Worm (Caenorhabditis elegans) whole organism, L3 larva: ENCODE results near the gene nspb-9.

Experiments
- R02D3.7 ChIP-seq: fragments of 150-350 bp; optimal IDR thresholded peaks from 2 replicates; lab custom pipeline; 2014; ENCODE audit warnings: missing biosample characterization, missing genetic modification characterization
- ZK546.5 ChIP-seq: sonication (generic microtip); optimal IDR thresholded peaks from 2 replicates; lab custom pipeline; 2017; ENCODE audit warnings: missing biosample characterization, missing genetic modification characterization
- aly-2 ChIP-seq: fragments of 150-350 bp; optimal IDR thresholded peaks from 2 replicates; lab custom pipeline; 2014; ENCODE audit warnings: missing biosample characterization, missing genetic modification characterization
- ceh-28 ChIP-seq: fragments of 150-350 bp; optimal IDR thresholded peaks from 2 replicates; lab custom pipeline; 2014; ENCODE audit warnings: missing biosample characterization, missing genetic modification reagents, missing genetic modification characterization
- fkh-10 ChIP-seq: sonication (generic microtip); optimal IDR thresholded peaks from 2 replicates; lab custom pipeline; 2017; ENCODE audit warnings: missing biosample characterization, missing genetic modification reagents, missing genetic modification characterization
- nhr-237 ChIP-seq: fragments of 150-350 bp; optimal IDR thresholded peaks from 2 replicates; lab custom pipeline; 2014; ENCODE audit warnings: missing biosample characterization, missing genetic modification characterization
- pha-4 ChIP-seq: fragments of 150-350 bp; optimal IDR thresholded peaks from 2 replicates; lab custom pipeline; 2014; ENCODE audit warnings: missing biosample characterization, missing genetic modification reagents, missing genetic modification characterization
- pqm-1 ChIP-seq: fragments of 150-350 bp; optimal IDR thresholded peaks from 2 replicates; lab custom pipeline; 2017; ENCODE audit warnings: missing biosample characterization, missing genetic modification characterization, inconsistent platforms
- tbx-2 ChIP-seq: sonication (generic microtip); optimal IDR thresholded peaks from 2 replicates; lab custom pipeline; 2016; ENCODE audit warnings: mild to moderate bottlenecking, missing genetic modification characterization, missing compliant biosample characterization
- zag-1 ChIP-seq: fragments of 150-350 bp; optimal IDR thresholded peaks from 2 replicates; lab custom pipeline; 2014; ENCODE audit warnings: missing biosample characterization, missing genetic modification characterization
- ztf-4 ChIP-seq: fragments of 150-350 bp; optimal IDR thresholded peaks from 2 replicates; lab custom pipeline; 2014; ENCODE audit warnings: missing biosample characterization, missing genetic modification characterization

- TF ChIP-seq ceh-28 = no peak
- no peak for TF ChIP-seq zag-1 (tag; lab: Kevin White, UChicago)
- TF ChIP-seq pqm-1 (tag; lab: Kevin White, UChicago) = no peak
- TF ChIP-seq ztf-4 (tag; lab: Kevin White, UChicago) = no peak
- TF ChIP-seq aly-2 (tag; lab: Kevin White, UChicago) = no peak
- TF ChIP-seq fkh-10 = no peak
- TF ChIP-seq R02D3.7 = no peak
- peak; percentile 88 for TF ChIP-seq pha-4 (tag; lab: Kevin White, UChicago)
- no peak for TF ChIP-seq ZK546.5 (tag; lab: Kevin White, UChicago)
- no peak for TF ChIP-seq nhr-237 (tag; lab: Kevin White, UChicago)
- TF ChIP-seq tbx-2 (tag; lab: Kevin White, UChicago) = no peak
These were observed 10.0 kb upstream of the nspb-9 start for ce11 chrII:14570541-14571160.
